Worm (Caenorhabditis elegans): ENCODE results near the gene ugt-36.

DNA sequence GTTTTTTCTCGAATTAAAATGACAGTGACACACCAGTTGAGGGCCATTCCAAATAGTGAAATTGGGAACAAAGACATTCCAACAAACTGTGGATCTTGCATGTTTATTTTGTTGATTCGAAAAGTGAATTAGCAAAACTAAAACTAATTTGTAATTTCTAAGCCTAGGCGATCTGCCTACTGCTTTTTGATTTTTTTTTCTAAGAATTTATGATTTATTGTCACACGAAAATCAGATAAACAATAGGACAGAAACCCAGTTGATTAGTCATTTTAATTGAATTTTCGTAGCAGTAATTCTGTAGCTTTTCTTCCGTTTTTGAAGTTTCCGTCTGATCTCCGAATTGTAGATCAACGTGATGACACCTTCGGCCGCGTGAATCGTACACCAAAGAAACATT, 48.0 kb upstream of the ugt-36 start, which contains the start of gene srx-33:
- TF ChIP-seq hnd-1 (tag; optimal IDR thresholded peaks at IDR 0.05) (no peak), sea-1 (GFP tag; conservative IDR thresholded peaks at IDR 0.05) (no peak), ama-1 (optimal IDR thresholded peaks at IDR 0.05) (no peak), flt-1 (GFP tag; IDR thresholded peaks at IDR 0.05) (no peak), scrt-1 (GFP tag; IDR thresholded peaks at IDR 0.05) (no peak), tra-4 (tag; optimal IDR thresholded peaks at IDR 0.05) (no peak)
